Worm (Caenorhabditis elegans) whole organism, early embryonic: ENCODE data around the gene R02F11.9.
"Not testable (repeated sequence)": the region's sequence is repeated elsewhere in the genome, so short reads cannot be mapped to it uniquely, and the experiment has no call there.

Source experiments
- B0310.2 ChIP-seq: sonication (generic microtip); optimal IDR thresholded peaks from 2 replicates; lab custom pipeline; 2016; ENCODE audit warnings: mild to moderate bottlenecking, missing genetic modification characterization, missing compliant biosample characterization
- F13C5.2 ChIP-seq: sonication (generic microtip); optimal IDR thresholded peaks from 2 replicates; lab custom pipeline; 2017; ENCODE audit warnings: mild to moderate bottlenecking, missing genetic modification characterization, inconsistent platforms, missing compliant biosample characterization
- aly-1 ChIP-seq: sonication (generic microtip); optimal IDR thresholded peaks from 2 replicates; lab custom pipeline; 2016; ENCODE audit warnings: missing genetic modification characterization, missing compliant biosample characterization
- ama-1 ChIP-seq: fragments of 150-350 bp; optimal IDR thresholded peaks from 2 replicates; lab custom pipeline; 2014
- ceh-13 ChIP-seq: fragments of 200-800 bp; sonication (Bioruptor generic); optimal IDR thresholded peaks from 2 replicates; lab custom pipeline; 2018; ENCODE audit warnings: mild to moderate bottlenecking, missing genetic modification characterization, missing compliant biosample characterization
- ceh-36 ChIP-seq: sonication (generic microtip); optimal IDR thresholded peaks from 2 replicates; lab custom pipeline; 2016; ENCODE audit warnings: missing genetic modification characterization, inconsistent platforms, missing compliant biosample characterization
- ets-7 ChIP-seq: sonication (generic microtip); optimal IDR thresholded peaks from 2 replicates; lab custom pipeline; 2016; ENCODE audit warnings: missing genotype, missing genetic modification characterization, missing compliant biosample characterization
- flt-1 ChIP-seq: fragments of 200-800 bp; sonication (Bioruptor generic); IDR thresholded peaks from 2 replicates; pipeline ENCODE4 v1.3.6; 2022; ENCODE audit warnings: missing genetic modification characterization, missing compliant biosample characterization
- hmbx-1 ChIP-seq: sonication (generic microtip); optimal IDR thresholded peaks from 2 replicates; lab custom pipeline; 2016; ENCODE audit warnings: mild to moderate bottlenecking, missing genetic modification characterization, missing compliant biosample characterization
- hmg-4 ChIP-seq: fragments of 200-800 bp; sonication (Bioruptor generic); optimal IDR thresholded peaks from 2 replicates; lab custom pipeline; 2018; ENCODE audit warnings: mild to moderate bottlenecking, missing genetic modification characterization, missing compliant biosample characterization
- hnd-1 ChIP-seq: sonication (generic microtip); optimal IDR thresholded peaks from 2 replicates; lab custom pipeline; 2016; ENCODE audit warnings: missing genetic modification characterization, missing compliant biosample characterization
- pes-1 ChIP-seq: fragments of 200-800 bp; sonication (Bioruptor generic); IDR thresholded peaks from 2 replicates; pipeline ENCODE4 v1.3.6; 2022; ENCODE audit warnings: missing genetic modification reagents, missing genetic modification characterization, missing compliant biosample characterization
- scrt-1 ChIP-seq: fragments of 200-800 bp; sonication (Bioruptor generic); IDR thresholded peaks from 2 replicates; pipeline ENCODE4 v1.3.6; 2022; ENCODE audit warnings: missing genetic modification characterization, missing compliant biosample characterization
- sea-1 ChIP-seq: fragments of 200-800 bp; sonication (Bioruptor generic); conservative IDR thresholded peaks from 2 replicates; pipeline ENCODE4 v1.3.6; 2022; ENCODE audit warnings: missing genetic modification characterization, missing compliant biosample characterization
- tbx-11 ChIP-seq: fragments of 200-800 bp; sonication (Bioruptor generic); IDR thresholded peaks from 2 replicates; pipeline ENCODE4 v1.3.6; 2022; ENCODE audit warnings: missing genetic modification characterization, missing compliant biosample characterization
- tbx-37 ChIP-seq: fragments of 200-800 bp; sonication (Bioruptor generic); conservative IDR thresholded peaks from 2 replicates; pipeline ENCODE4 v1.3.6; 2022; ENCODE audit warnings: missing genetic modification reagents, missing genetic modification characterization, missing compliant biosample characterization
- tra-4 ChIP-seq: sonication (generic microtip); optimal IDR thresholded peaks from 2 replicates; lab custom pipeline; 2017; ENCODE audit warnings: missing genetic modification characterization, missing compliant biosample characterization

The R02F11.9 gene

ce11 chrV:4755308-4756029 is 31.8 kb upstream of the R02F11.9 start, which contains the start of gene pgl-3:
Gene pgl-3 (plus strand): TSS chrV:4755979.
- no peak for TF ChIP-seq F13C5.2 (tag; lab: Kevin White, UChicago)
- no peak for TF ChIP-seq sea-1 (GFP tag; lab: Robert Waterston, UW)
- no peak for TF ChIP-seq pes-1 (GFP tag; lab: Robert Waterston, UW)
- TF ChIP-seq B0310.2 (tag; lab: Kevin White, UChicago) = no peak
- TF ChIP-seq flt-1 (GFP tag; lab: Robert Waterston, UW) = no peak
- no peak for TF ChIP-seq hmbx-1 (tag; lab: Kevin White, UChicago)
- no peak for TF ChIP-seq ets-7 (tag; lab: Kevin White, UChicago)
- no peak for TF ChIP-seq tra-4 (tag; lab: Kevin White, UChicago)
- TF ChIP-seq scrt-1 (GFP tag; lab: Robert Waterston, UW) = no peak
- no peak for TF ChIP-seq hnd-1
- no peak for TF ChIP-seq ama-1 (lab: Kevin White, UChicago)
- TF ChIP-seq ceh-36 = no peak

- TF ChIP-seq ceh-13 = no peak
Measured at ce11 chrV:4758019-4758418, 29.2 kb upstream of the R02F11.9 start.

ce11 chrV:4758540-4758939 is 28.7 kb upstream of the R02F11.9 start:
- TF ChIP-seq tra-4 (tag; lab: Kevin White, UChicago) (no peak), ceh-36 (no peak), tbx-37 (no peak), pes-1 (GFP tag; lab: Robert Waterston, UW) (no peak)

- TF ChIP-seq hmg-4; flt-1 (GFP tag; lab: Robert Waterston, UW); tra-4 (tag; lab: Kevin White, UChicago): not testable (repeated sequence)
Measured at ce11 chrV:4760674-4761073, 26.6 kb upstream of the R02F11.9 start, which contains the start of gene bgnt-1.4. Gene bgnt-1.4 (plus strand): TSS chrV:4760974.

- TF ChIP-seq ceh-36 (no peak), ceh-13 (no peak)
Measured at ce11 chrV:4766501-4766900, 20.8 kb upstream of the R02F11.9 start, which contains the start of gene C18G1.8. Gene C18G1.8 (minus strand): TSS chrV:4766601.

- TF ChIP-seq F13C5.2 (tag; lab: Kevin White, UChicago) (no peak), ceh-36 (no peak), flt-1 (GFP tag; lab: Robert Waterston, UW) (no peak), hmg-4 (no peak), tbx-11 (no peak), B0310.2 (tag; lab: Kevin White, UChicago) (no peak)
Measured at ce11 chrV:4769633-4770032, 17.6 kb upstream of the R02F11.9 start, which contains the start of gene C18G1.9. Gene C18G1.9 (minus strand): TSS chrV:4769733.

ce11 chrV:4770408-4770947 is 16.8 kb upstream of the R02F11.9 start, which contains the start of gene elt-7:
Gene elt-7 (plus strand): TSS chrV:4770670.
- TF ChIP-seq ama-1 (lab: Kevin White, UChicago) (no peak), B0310.2 (tag; lab: Kevin White, UChicago) (no peak)

ce11 chrV:4775140-4775539 is 12.1 kb upstream of the R02F11.9 start:
- TF ChIP-seq sea-1 (GFP tag; lab: Robert Waterston, UW) = no peak

- no peak for TF ChIP-seq scrt-1 (GFP tag; lab: Robert Waterston, UW)
- TF ChIP-seq pes-1 (GFP tag; lab: Robert Waterston, UW) = no peak
- no peak for TF ChIP-seq ets-7 (tag; lab: Kevin White, UChicago)
- TF ChIP-seq F13C5.2 (tag; lab: Kevin White, UChicago) = no peak
- no peak for TF ChIP-seq sea-1 (GFP tag; lab: Robert Waterston, UW)
- no peak for TF ChIP-seq hnd-1
- TF ChIP-seq tra-4 (tag; lab: Kevin White, UChicago) = no peak
- no peak for TF ChIP-seq aly-1 (tag; lab: Kevin White, UChicago)
- no peak for TF ChIP-seq ceh-13
- no peak for TF ChIP-seq tbx-37
- TF ChIP-seq hmbx-1 (tag; lab: Kevin White, UChicago) = no peak
- TF ChIP-seq ama-1 (lab: Kevin White, UChicago) = no peak
- TF ChIP-seq tbx-11 = no peak
- TF ChIP-seq B0310.2 (tag; lab: Kevin White, UChicago) = no peak
- no peak for TF ChIP-seq hmg-4
- no peak for TF ChIP-seq ceh-36
Measured at ce11 chrV:4777388-4777986, 9.8 kb upstream of the R02F11.9 start, which contains the start of gene C18G1.1. Gene C18G1.1 (plus strand): TSS chrV:4777960.
